Worm (Caenorhabditis elegans) whole organism, L3 larva: ENCODE results near the gene F49F1.15.

Experiments used
- ama-1 ChIP-seq: fragments of 150-350 bp; optimal IDR thresholded peaks from 2 replicates; lab custom pipeline; 2018
- ceh-16 ChIP-seq: sonication (generic microtip); optimal IDR thresholded peaks from 2 replicates; lab custom pipeline; 2017; ENCODE audit warnings: missing biosample characterization, missing genetic modification characterization
- daf-12 ChIP-seq: fragments of 150-350 bp; optimal IDR thresholded peaks from 2 replicates; lab custom pipeline; 2014; ENCODE audit warnings: missing biosample characterization, missing genetic modification reagents, missing genetic modification characterization
- mdl-1 ChIP-seq: fragments of 150-350 bp; optimal IDR thresholded peaks from 2 replicates; lab custom pipeline; 2014; ENCODE audit warnings: missing biosample characterization, missing genetic modification characterization
- nhr-12 ChIP-seq: fragments of 150-350 bp; optimal IDR thresholded peaks from 2 replicates; lab custom pipeline; 2014; ENCODE audit warnings: missing biosample characterization, missing genetic modification characterization
- nhr-23 ChIP-seq: fragments of 150-350 bp; optimal IDR thresholded peaks from 2 replicates; lab custom pipeline; 2014; ENCODE audit warnings: missing biosample characterization, missing genetic modification reagents, missing genetic modification characterization
- nhr-25 ChIP-seq: sonication (generic microtip); optimal IDR thresholded peaks from 2 replicates; lab custom pipeline; 2017; ENCODE audit warnings: missing biosample characterization, missing genetic modification characterization
- nhr-28 ChIP-seq: fragments of 150-350 bp; optimal IDR thresholded peaks from 2 replicates; lab custom pipeline; 2014; ENCODE audit warnings: missing biosample characterization, missing genetic modification characterization
- nhr-76 ChIP-seq: fragments of 150-350 bp; sonication (generic microtip); optimal IDR thresholded peaks from 5 replicates; lab custom pipeline; 2014; ENCODE audit warnings: missing biosample characterization, missing genetic modification characterization
- pha-4 ChIP-seq: fragments of 150-350 bp; optimal IDR thresholded peaks from 2 replicates; lab custom pipeline; 2014; ENCODE audit warnings: missing biosample characterization, missing genetic modification reagents, missing genetic modification characterization

- no peak for TF ChIP-seq pha-4 (tag; lab: Kevin White, UChicago)
- TF ChIP-seq nhr-12 (tag; lab: Kevin White, UChicago): no peak
- TF ChIP-seq nhr-28: no peak
- no peak for TF ChIP-seq daf-12 (tag; lab: Kevin White, UChicago)
- no peak for TF ChIP-seq ama-1 (lab: Kevin White, UChicago)
- TF ChIP-seq mdl-1 (tag; lab: Kevin White, UChicago): no peak
- no peak for TF ChIP-seq nhr-76
- no peak for TF ChIP-seq ceh-16 (tag; lab: Kevin White, UChicago)
- TF ChIP-seq nhr-23: no peak
- TF ChIP-seq nhr-25 (tag; lab: Kevin White, UChicago): no peak
Observed at ce11 chrIV:4137472-4137871, 23.0 kb upstream of the F49F1.15 start, which contains the start of gene F49F1.9.
